Fruit fly (Drosophila melanogaster) whole organism, embryonic: ENCODE results near the gene msd1.

Experiments
- CG10274 ChIP-seq: fragments of 200-800 bp; sonication (Bioruptor generic); optimal IDR thresholded peaks from 3 replicates; lab custom pipeline; 2017; ENCODE audit warnings: missing biosample characterization, mild to moderate bottlenecking, missing genetic modification characterization
- CG10959 ChIP-seq: fragments of 200-800 bp; sonication (Bioruptor generic); IDR thresholded peaks from 2 replicates; pipeline ENCODE4 v1.3.6; 2022; ENCODE audit warnings: missing biosample characterization, missing genetic modification characterization
- CG11696 ChIP-seq: fragments of 200-800 bp; sonication (Bioruptor generic); IDR thresholded peaks from 2 replicates; pipeline ENCODE4 v1.3.6; 2022; ENCODE audit warnings: missing biosample characterization, missing genetic modification characterization
- CG14050 ChIP-seq: fragments of 200-800 bp; sonication (Bioruptor generic); IDR thresholded peaks from 3 replicates; pipeline ENCODE4 v1.3.6; 2022; ENCODE audit warnings: missing biosample characterization, missing genetic modification characterization
- CG14860 ChIP-seq: fragments of 200-800 bp; sonication (Bioruptor generic); IDR thresholded peaks from 3 replicates; pipeline ENCODE4 v1.3.6; 2022; ENCODE audit warnings: missing biosample characterization, missing genetic modification characterization; ENCODE audit not compliant: partially characterized antibody
- CG15514 ChIP-seq: fragments of 200-800 bp; sonication (Bioruptor generic); optimal IDR thresholded peaks from 3 replicates; lab custom pipeline; 2017; ENCODE audit warnings: missing biosample characterization, missing genetic modification characterization, mild to moderate bottlenecking, moderate library complexity, missing genetic modification reagents
- CG1647 ChIP-seq: fragments of 200-800 bp; sonication (Bioruptor generic); optimal IDR thresholded peaks from 3 replicates; lab custom pipeline; 2016; ENCODE audit warnings: missing biosample characterization, missing genetic modification characterization
- CG16815 ChIP-seq: fragments of 200-800 bp; sonication (Bioruptor generic); optimal IDR thresholded peaks from 3 replicates; lab custom pipeline; 2017; ENCODE audit warnings: missing biosample characterization, mild to moderate bottlenecking, missing genetic modification characterization
- CG17829 ChIP-seq: fragments of 200-800 bp; optimal IDR thresholded peaks from 2 replicates; lab custom pipeline; 2019; ENCODE audit warnings: missing biosample characterization, mild to moderate bottlenecking, missing genetic modification characterization, moderate library complexity
- CG2120 ChIP-seq: fragments of 200-800 bp; sonication (Bioruptor generic); optimal IDR thresholded peaks from 3 replicates; lab custom pipeline; 2016; ENCODE audit warnings: missing biosample characterization, missing genetic modification characterization
- CG31224 ChIP-seq: fragments of 200-800 bp; sonication (Bioruptor generic); IDR thresholded peaks from 2 replicates; pipeline ENCODE4 v1.3.6; 2022; ENCODE audit warnings: missing biosample characterization, missing genetic modification characterization
- CG34376 ChIP-seq: fragments of 200-800 bp; sonication (Bioruptor generic); optimal IDR thresholded peaks from 2 replicates; lab custom pipeline; 2018; ENCODE audit warnings: missing biosample characterization, mild to moderate bottlenecking, missing genetic modification characterization
- CG3847 ChIP-seq: fragments of 200-800 bp; sonication (Bioruptor generic); IDR thresholded peaks from 2 replicates; pipeline ENCODE4 v1.3.6; 2022; ENCODE audit warnings: missing biosample characterization, missing genetic modification characterization
- CG4617 ChIP-seq: fragments of 200-800 bp; sonication (Bioruptor generic); optimal IDR thresholded peaks from 3 replicates; lab custom pipeline; 2016; ENCODE audit warnings: missing biosample characterization, missing genetic modification characterization, borderline replicate concordance
- CG4730 ChIP-seq: fragments of 200-800 bp; sonication (Bioruptor generic); IDR thresholded peaks from 2 replicates; pipeline ENCODE4 v1.3.6; 2022; ENCODE audit warnings: missing biosample characterization, missing genetic modification characterization
- CG7357 ChIP-seq: fragments of 200-800 bp; sonication (Bioruptor generic); IDR thresholded peaks from 3 replicates; pipeline ENCODE4 v1.3.6; 2022; ENCODE audit warnings: missing biosample characterization, missing genetic modification characterization
- Chrac-16 ChIP-seq: fragments of 200-800 bp; sonication (Bioruptor generic); optimal IDR thresholded peaks from 3 replicates; lab custom pipeline; 2016; ENCODE audit warnings: missing biosample characterization, missing genetic modification characterization
- CkIIα-i1 ChIP-seq: fragments of 200-800 bp; sonication (Bioruptor generic); IDR thresholded peaks from 2 replicates; pipeline ENCODE4 v1.3.6; 2022; ENCODE audit warnings: missing biosample characterization, missing genetic modification characterization
- D19A ChIP-seq: fragments of 200-800 bp; optimal IDR thresholded peaks from 3 replicates; lab custom pipeline; 2019; ENCODE audit warnings: missing biosample characterization, mild to moderate bottlenecking, missing genetic modification characterization, moderate library complexity
- Dfd ChIP-seq, 2 experiments: fragments of >200 bp; optimal IDR thresholded peaks; 2 replicates each; lab custom pipeline; 2017; ENCODE audit warnings: missing biosample characterization in 2 of 2, missing genetic modification characterization in 2 of 2
- Dip3 ChIP-seq: fragments of 200-800 bp; sonication (Bioruptor generic); optimal IDR thresholded peaks from 3 replicates; lab custom pipeline; 2016; ENCODE audit warnings: missing biosample characterization, missing genetic modification characterization
- H2.0 ChIP-seq: fragments of 200-800 bp; sonication (Bioruptor generic); IDR thresholded peaks from 2 replicates; pipeline ENCODE4 v1.3.6; 2022; ENCODE audit warnings: missing biosample characterization, missing genetic modification characterization
- HmgD ChIP-seq: fragments of 200-800 bp; sonication (Bioruptor generic); optimal IDR thresholded peaks from 3 replicates; lab custom pipeline; 2016; ENCODE audit warnings: missing biosample characterization, missing genetic modification characterization
- HmgZ ChIP-seq: fragments of 200-800 bp; sonication (Bioruptor generic); optimal IDR thresholded peaks from 2 replicates; lab custom pipeline; 2018; ENCODE audit warnings: missing biosample characterization, mild to moderate bottlenecking, missing genetic modification characterization
- Myb ChIP-seq: fragments of 200-800 bp; sonication (Bioruptor generic); optimal IDR thresholded peaks from 2 replicates; lab custom pipeline; 2016; ENCODE audit warnings: missing biosample characterization, missing genetic modification characterization
- Taf1 ChIP-seq: fragments of 200-800 bp; sonication (Bioruptor generic); IDR thresholded peaks from 2 replicates; pipeline ENCODE4 v1.3.6; 2022; ENCODE audit warnings: missing biosample characterization, missing genetic modification characterization
- al ChIP-seq: fragments of 200-800 bp; sonication (Bioruptor generic); IDR thresholded peaks from 2 replicates; pipeline ENCODE4 v1.3.6; 2022; ENCODE audit warnings: missing biosample characterization, missing genetic modification characterization
- bab2 ChIP-seq: fragments of 200-800 bp; sonication (Bioruptor generic); optimal IDR thresholded peaks from 2 replicates; lab custom pipeline; 2016; ENCODE audit warnings: missing biosample characterization, missing genetic modification characterization
- cwo ChIP-seq: fragments of 200-800 bp; sonication (Bioruptor generic); optimal IDR thresholded peaks from 3 replicates; lab custom pipeline; 2017; ENCODE audit warnings: missing biosample characterization, missing genetic modification characterization, mild to moderate bottlenecking, moderate library complexity, missing genetic modification reagents
- dmrt11E ChIP-seq: fragments of 200-800 bp; sonication (Bioruptor generic); optimal IDR thresholded peaks from 3 replicates; lab custom pipeline; 2018; ENCODE audit warnings: missing biosample characterization, mild to moderate bottlenecking, missing genetic modification characterization, moderate library complexity
- emc ChIP-seq: fragments of 200-800 bp; sonication (Bioruptor generic); optimal IDR thresholded peaks from 2 replicates; lab custom pipeline; 2016; ENCODE audit warnings: missing biosample characterization, missing genetic modification characterization
- fd3F ChIP-seq: fragments of 200-800 bp; sonication (Bioruptor generic); optimal IDR thresholded peaks from 2 replicates; lab custom pipeline; 2018; ENCODE audit warnings: missing biosample characterization, mild to moderate bottlenecking, missing genetic modification characterization, moderate library complexity
- fd96Cb ChIP-seq: fragments of 200-800 bp; sonication (Bioruptor generic); optimal IDR thresholded peaks from 2 replicates; lab custom pipeline; 2018; ENCODE audit warnings: missing biosample characterization, mild to moderate bottlenecking, missing genetic modification characterization, moderate library complexity
- grau ChIP-seq: fragments of 200-800 bp; optimal IDR thresholded peaks from 3 replicates; lab custom pipeline; 2019; ENCODE audit warnings: missing biosample characterization, mild to moderate bottlenecking, missing genetic modification characterization, moderate library complexity
- gro ChIP-seq: fragments of 200-800 bp; sonication (Bioruptor generic); optimal IDR thresholded peaks from 2 replicates; lab custom pipeline; 2016; ENCODE audit warnings: missing biosample characterization, missing genetic modification characterization
- insv ChIP-seq, 2 experiments: fragments of 200-800 bp; sonication (Bioruptor generic); optimal IDR thresholded peaks; 3 replicates each; lab custom pipeline; 2016 to 2018; ENCODE audit warnings: missing biosample characterization in 2 of 2, missing genetic modification characterization in 2 of 2
- kay ChIP-seq: fragments of 200-800 bp; sonication (Bioruptor generic); optimal IDR thresholded peaks from 2 replicates; lab custom pipeline; 2016; ENCODE audit warnings: missing biosample characterization, missing genetic modification characterization
- lmd ChIP-seq: fragments of 200-800 bp; sonication (Bioruptor generic); IDR thresholded peaks from 2 replicates; pipeline ENCODE4 v1.3.6; 2022; ENCODE audit warnings: missing biosample characterization, missing genetic modification characterization
- lov ChIP-seq, 2 experiments: fragments of 200-800 bp in 1 of 2; fragments of >200 bp in 1 of 2; sonication (Bioruptor generic) in 1 of 2; IDR thresholded peaks in 1 of 2; optimal IDR thresholded peaks in 1 of 2; 2 replicates in 1 of 2; 3 replicates in 1 of 2; pipeline versions ENCODE4 v1.3.6 to Lab custom; 2017 to 2022; ENCODE audit warnings: missing biosample characterization in 1 of 2, missing genetic modification characterization in 1 of 2
- mam ChIP-seq: fragments of 200-800 bp; sonication (Bioruptor generic); optimal IDR thresholded peaks from 3 replicates; lab custom pipeline; 2016; ENCODE audit warnings: missing biosample characterization, missing genetic modification characterization
- nerfin-1 ChIP-seq: fragments of 200-800 bp; sonication (Bioruptor generic); optimal IDR thresholded peaks from 3 replicates; lab custom pipeline; 2019; ENCODE audit warnings: missing biosample characterization, mild to moderate bottlenecking, missing genetic modification characterization, moderate library complexity
- onecut ChIP-seq: fragments of 200-800 bp; sonication (Bioruptor generic); IDR thresholded peaks from 2 replicates; pipeline ENCODE4 v1.3.6; 2022; ENCODE audit warnings: missing biosample characterization, missing genetic modification characterization
- sc ChIP-seq, 3 experiments: fragments of >200 bp in 2 of 3; fragments of 200-800 bp in 1 of 3; sonication (Bioruptor generic) in 1 of 3; optimal IDR thresholded peaks; 2 replicates in 2 of 3; 3 replicates in 1 of 3; lab custom pipeline; 2017; ENCODE audit warnings: mild to moderate bottlenecking in 1 of 3, missing biosample characterization in 1 of 3, missing genetic modification characterization in 1 of 3, missing genetic modification reagents in 1 of 3
- sd ChIP-seq: fragments of 200-800 bp; sonication (Bioruptor generic); optimal IDR thresholded peaks from 3 replicates; lab custom pipeline; 2018; ENCODE audit warnings: missing biosample characterization, mild to moderate bottlenecking, missing genetic modification characterization, moderate library complexity
- slou ChIP-seq: fragments of 200-800 bp; sonication (Bioruptor generic); optimal IDR thresholded peaks from 3 replicates; lab custom pipeline; 2016; ENCODE audit warnings: missing biosample characterization, missing genetic modification characterization
- ssp ChIP-seq: fragments of 200-800 bp; sonication (Bioruptor generic); IDR thresholded peaks from 2 replicates; pipeline ENCODE4 v1.3.6; 2022; ENCODE audit warnings: missing biosample characterization, missing genetic modification characterization
- sug ChIP-seq: fragments of 200-800 bp; optimal IDR thresholded peaks from 2 replicates; lab custom pipeline; 2019; ENCODE audit warnings: missing biosample characterization, mild to moderate bottlenecking, missing genetic modification characterization, moderate library complexity
- wek ChIP-seq: fragments of 200-800 bp; sonication (Bioruptor generic); optimal IDR thresholded peaks from 3 replicates; lab custom pipeline; 2018; ENCODE audit warnings: missing biosample characterization, mild to moderate bottlenecking, missing genetic modification characterization, moderate library complexity

Gene msd1

DNA sequence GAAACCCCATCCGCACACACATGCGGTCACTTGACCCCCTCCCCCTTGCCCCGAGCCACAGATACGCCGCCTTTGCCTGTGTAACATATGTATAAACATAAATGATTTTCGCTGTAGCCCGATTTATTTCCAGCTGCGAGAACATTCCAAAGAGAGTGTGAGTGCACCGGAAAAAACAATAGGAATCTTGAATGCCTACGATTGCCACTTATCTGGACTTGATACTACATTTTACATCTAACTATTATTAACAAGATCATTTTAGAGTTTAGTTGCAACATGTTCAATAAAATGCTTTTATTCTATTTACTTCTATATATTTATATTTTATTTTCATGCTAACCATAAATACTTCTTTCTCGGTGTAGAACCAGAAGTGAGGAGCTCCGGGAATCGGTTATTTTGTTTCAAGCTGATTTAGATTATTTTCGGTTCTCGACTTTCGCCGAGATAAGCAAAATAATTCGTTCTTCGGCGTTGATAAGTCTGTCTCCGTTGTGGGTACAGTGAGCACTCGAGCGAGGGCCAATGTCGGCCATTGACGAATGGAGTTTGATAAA is 31.4 kb upstream of the msd1 start (continued):
- TF ChIP-seq CG10274 (peak; percentile 37), Dip3 (GFP tag; lab: Kevin White, UChicago) (peak; percentile 43), fd3F (GFP tag; lab: Kevin White, UChicago) (peak; percentile 29), H2.0 (GFP tag; lab: Robert Waterston, UW) (peak; percentile 67), wek (GFP tag; lab: Kevin White, UChicago) (peak; percentile 11), nerfin-1 (tag; lab: Kevin White, UChicago) (peak; percentile 78), lov (optimal IDR thresholded peaks at IDR 0.05; lab: Kevin White, UChicago) (no peak), lov (GFP tag; IDR thresholded peaks at IDR 0.05; lab: Robert Waterston, UW) (peak; percentile 68; the same call in 2 of the 3 replicates), Taf1 (peak; percentile 39; the same call in 1 of the 2 replicates), sc (optimal IDR thresholded peaks at IDR 0.05; lab: Kevin White, UChicago) (no peak), sc (GFP tag; optimal IDR thresholded peaks at IDR 0.05; lab: Kevin White, UChicago) (peak; percentile 79), kay (GFP tag; lab: Kevin White, UChicago) (peak; percentile 22), al (GFP tag; lab: Robert Waterston, UW) (peak; percentile 63), fd96Cb (peak; percentile 85), HmgD (GFP tag; lab: Kevin White, UChicago) (no peak), emc (GFP tag; lab: Kevin White, UChicago) (no peak), HmgZ (peak; percentile 58), slou (GFP tag; lab: Kevin White, UChicago) (no peak), mam (peak; percentile 24), CG1647 (GFP tag; lab: Kevin White, UChicago) (no peak), CG31224 (peak; percentile 67)

DNA sequence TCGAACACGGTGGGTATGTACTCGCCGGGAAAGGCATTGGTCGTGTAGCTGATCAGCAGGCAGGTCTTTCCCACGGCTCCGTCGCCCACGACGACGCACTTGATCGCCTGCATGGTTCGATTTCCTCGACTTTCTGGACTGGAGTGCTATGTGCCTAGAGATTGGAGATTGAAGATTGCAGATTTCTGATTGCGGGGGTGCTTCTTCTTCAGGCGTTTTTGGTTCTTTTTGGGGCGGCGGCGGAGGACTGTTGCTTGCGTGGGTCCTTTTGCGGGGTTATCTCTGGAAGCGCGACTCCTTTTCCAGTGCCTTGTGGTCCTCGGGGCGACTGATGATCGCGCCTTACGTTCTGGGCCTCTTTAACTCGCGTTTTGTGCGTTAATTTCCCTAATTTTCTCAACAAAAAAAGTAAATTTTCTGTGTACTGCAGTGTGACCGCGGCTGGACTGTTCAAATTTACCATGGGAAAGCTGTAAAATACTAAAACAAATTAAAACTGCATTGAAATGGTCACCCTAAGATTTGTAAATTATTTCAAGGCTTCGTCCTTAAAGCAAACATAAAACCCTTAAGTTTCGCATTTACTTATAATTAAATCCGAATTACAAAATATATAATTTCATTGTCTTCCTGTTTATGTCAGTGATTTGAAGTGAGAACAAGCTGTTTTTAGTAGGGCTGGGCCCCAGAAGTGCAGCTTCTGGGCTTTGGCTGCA is 29.2 kb upstream of the msd1 start, which contains the start of the genes Rac1 and Acat2:
Rac1 (minus strand) TSS at position 450 of the 716 bp plus-strand sequence.
Acat2 (plus strand) TSS at position 711 of the 716 bp plus-strand sequence.
- peak; percentile 70 for TF ChIP-seq CG3847 (GFP tag; lab: Robert Waterston, UW)
- no peak for TF ChIP-seq CG4730 (GFP tag; lab: Robert Waterston, UW)
- TF ChIP-seq insv (GFP tag; optimal IDR thresholded peaks at IDR 0.05; lab: Kevin White, UChicago), result no peak
- peak; percentile 18 for TF ChIP-seq sd
- no peak for TF ChIP-seq CkIIα-i1
- TF ChIP-seq gro (GFP tag; lab: Kevin White, UChicago), result no peak
- peak; percentile 93 for TF ChIP-seq ssp (GFP tag; lab: Robert Waterston, UW)
- TF ChIP-seq cwo (GFP tag; lab: Kevin White, UChicago), result no peak
- peak; percentile 42 for TF ChIP-seq CG2120 (GFP tag; lab: Kevin White, UChicago)
- TF ChIP-seq sug (tag; lab: Kevin White, UChicago), result peak; percentile 37
- peak; percentile 15 for TF ChIP-seq dmrt11E
- TF ChIP-seq grau (tag; lab: Kevin White, UChicago), result peak; percentile 26
- TF ChIP-seq CG15514 (GFP tag; lab: Kevin White, UChicago), result peak; percentile 61
- no peak for TF ChIP-seq CG10274
- no peak for TF ChIP-seq CG14050 (GFP tag; lab: Robert Waterston, UW)
- no peak for TF ChIP-seq CG1647 (GFP tag; lab: Kevin White, UChicago)
- peak; percentile 55 for TF ChIP-seq CG17829 (tag; lab: Kevin White, UChicago)
- TF ChIP-seq Dfd (GFP tag; optimal IDR thresholded peaks at IDR 0.05; lab: Kevin White, UChicago), result no peak
- no peak for TF ChIP-seq CG34376 (GFP tag; lab: Kevin White, UChicago)
- peak; percentile 78 for TF ChIP-seq CG4617 (GFP tag; lab: Kevin White, UChicago)
- 0 out of 3 replicates have a peak, but pooled peaks have one; percentile 21 for TF ChIP-seq CG14860 (GFP tag; lab: Robert Waterston, UW)
- no peak for TF ChIP-seq onecut (GFP tag; lab: Robert Waterston, UW)
- no peak for TF ChIP-seq CG11696 (GFP tag; lab: Robert Waterston, UW)
- peak; percentile 47 for TF ChIP-seq Myb
- TF ChIP-seq lmd, result no peak
- peak; percentile 94 for TF ChIP-seq CG7357
- TF ChIP-seq CG10959 (GFP tag; lab: Robert Waterston, UW), result no peak
- TF ChIP-seq bab2 (GFP tag; lab: Kevin White, UChicago), result no peak
- TF ChIP-seq Chrac-16 (GFP tag; lab: Kevin White, UChicago), result no peak
- no peak for TF ChIP-seq D19A (tag; lab: Kevin White, UChicago)
- TF ChIP-seq CG16815 (GFP tag; lab: Kevin White, UChicago), result no peak
